Worm (Caenorhabditis elegans): Measurements from ENCODE around the gene W07G4.8.

W07G4.8 gene

ce11 chrV:13085917-13086552 lies 36.7 kb upstream of the W07G4.8 start (continued):
- TF ChIP-seq ztf-11 (tag; optimal IDR thresholded peaks at IDR 0.05) (no peak), F44E2.7 (GFP tag; IDR thresholded peaks at IDR 0.05) (no peak), aha-1 (tag) (peak; percentile 94), nhr-42 (GFP tag; IDR thresholded peaks at IDR 0.05) (no peak), arid-1 (GFP tag; conservative IDR thresholded peaks at IDR 0.05) (no peak), daf-16 (GFP tag; optimal IDR thresholded peaks at IDR 0.05) (peak in 1 of 2 experiments; percentile 77), daf-16 (tag; optimal IDR thresholded peaks at IDR 0.05) (peak; percentile 58), fos-1 (tag; optimal IDR thresholded peaks at IDR 0.05) (no peak), daf-19 (GFP tag; conservative IDR thresholded peaks at IDR 0.05) (no peak), ceh-32 (tag; optimal IDR thresholded peaks at IDR 0.05; ENCODE audit: poor library complexity) (no peak), nhr-10 (tag; optimal IDR thresholded peaks at IDR 0.05) (peak; percentile 78), ceh-44 (GFP tag; IDR thresholded peaks at IDR 0.05) (no peak), daf-12 (tag; optimal IDR thresholded peaks at IDR 0.05) (no peak), php-3 (GFP tag; IDR thresholded peaks at IDR 0.05) (peak; percentile 51; the same call in 1 of the 2 replicates), ceh-62 (tag; optimal IDR thresholded peaks at IDR 0.05) (no peak), hif-1 (tag; optimal IDR thresholded peaks at IDR 0.05) (peak in 1 of 2 experiments; percentile 90), nhr-76 (tag; optimal IDR thresholded peaks at IDR 0.05) (no peak), vab-7 (GFP tag; IDR thresholded peaks at IDR 0.05) (no peak), lsy-2 (tag; optimal IDR thresholded peaks at IDR 0.05) (peak; percentile 37 to 72), lin-15B (tag; optimal IDR thresholded peaks at IDR 0.05) (no peak), nhr-28 (tag; optimal IDR thresholded peaks at IDR 0.05) (peak; percentile 57), nhr-6 (tag; optimal IDR thresholded peaks at IDR 0.05) (peak; percentile 85), spr-1 (tag; optimal IDR thresholded peaks at IDR 0.05) (peak; percentile 46), zfp-3 (GFP tag; conservative IDR thresholded peaks at IDR 0.05) (0 out of 2 replicates have a peak, but pooled peaks have one; percentile 19), pqm-1 (tag; optimal IDR thresholded peaks at IDR 0.05) (no peak), mes-2 (tag; optimal IDR thresholded peaks at IDR 0.05; ENCODE audit: poor library complexity, severe bottlenecking) (peak; percentile 50), mdl-1 (tag; optimal IDR thresholded peaks at IDR 0.05) (peak; percentile 7 to 59), attf-4 (tag; optimal IDR thresholded peaks at IDR 0.05) (no peak), tag-97 (GFP tag; IDR thresholded peaks at IDR 0.05) (no peak), zag-1 (tag; optimal IDR thresholded peaks at IDR 0.05) (no peak), Y105C5A.15 (GFP tag; IDR thresholded peaks at IDR 0.05) (0 out of 2 replicates have a peak, but pooled peaks have one; percentile 47), ama-1 (optimal IDR thresholded peaks at IDR 0.05) (peak; percentile 40), nhr-41 (GFP tag; IDR thresholded peaks at IDR 0.05) (no peak), spr-3 (GFP tag; optimal IDR thresholded peaks at IDR 0.05) (no peak), F26F4.8 (GFP tag; conservative IDR thresholded peaks at IDR 0.05) (no peak), aly-2 (tag; optimal IDR thresholded peaks at IDR 0.05) (no peak), ZK546.5 (tag; optimal IDR thresholded peaks at IDR 0.05) (no peak), ceh-20 (GFP tag; IDR thresholded peaks at IDR 0.05) (peak; percentile 90), lin-29 (GFP tag; IDR thresholded peaks at IDR 0.05) (peak; percentile 32; the same call in 1 of the 2 replicates), daf-8 (GFP tag; IDR thresholded peaks at IDR 0.05) (no peak), snpc-1.2 (GFP tag; IDR thresholded peaks at IDR 0.05) (peak; percentile 40; the same call in 1 of the 2 replicates), madf-9 (GFP tag; conservative IDR thresholded peaks at IDR 0.05) (peak; percentile 51), lin-38 (GFP tag; IDR thresholded peaks at IDR 0.05) (peak; percentile 64), ZK337.2 (GFP tag; IDR thresholded peaks at IDR 0.05) (no peak), ces-1 (GFP tag; optimal IDR thresholded peaks at IDR 0.05) (no peak), zip-2 (tag; optimal IDR thresholded peaks at IDR 0.05) (no peak), madf-5 (GFP tag; IDR thresholded peaks at IDR 0.05) (no peak), F37D6.2 (tag; optimal IDR thresholded peaks at IDR 0.05) (peak; percentile 20), nhr-25 (tag; optimal IDR thresholded peaks at IDR 0.05; ENCODE audit: borderline replicate concordance, insufficient read depth) (peak; percentile 47), cey-2 (tag; optimal IDR thresholded peaks at IDR 0.05; ENCODE audit: borderline replicate concordance, insufficient read depth) (no peak)
